Fruit fly (Drosophila melanogaster): ENCODE measurements around the gene CG33110.

dm6 chr3R:22629174-22629573 lies 59.2 kb downstream of the CG33110 start:
- TF ChIP-seq Sin3A (optimal IDR thresholded peaks at IDR 0.05): no peak
- no peak for TF ChIP-seq insv (optimal IDR thresholded peaks at IDR 0.05)
- TF ChIP-seq psq (optimal IDR thresholded peaks at IDR 0.05): no peak
- TF ChIP-seq h (optimal IDR thresholded peaks at IDR 0.05): no peak
- no peak for TF ChIP-seq Myc (optimal IDR thresholded peaks at IDR 0.05)
- TF ChIP-seq ttk (optimal IDR thresholded peaks at IDR 0.05): no peak

All from Kc167 (cell line).